Fruit fly (Drosophila melanogaster) whole organism, embryonic: ENCODE data around the gene THADA.
A peak's percentile ranks its signal among the peaks of the same experiment; 100 is the strongest.

Experiments
- BEAF-32 ChIP-seq: fragments of 200-800 bp; sonication (Bioruptor generic); optimal IDR thresholded peaks from 3 replicates; lab custom pipeline; 2017; ENCODE audit warnings: missing biosample characterization, missing genetic modification characterization, mild to moderate bottlenecking, moderate library complexity, missing genetic modification reagents
- CG10654 ChIP-seq: fragments of 200-800 bp; sonication (Bioruptor generic); optimal IDR thresholded peaks from 2 replicates; lab custom pipeline; 2016; ENCODE audit warnings: missing biosample characterization, missing genetic modification characterization
- CG12219 ChIP-seq: fragments of 200-800 bp; sonication (Bioruptor generic); optimal IDR thresholded peaks from 3 replicates; lab custom pipeline; 2018; ENCODE audit warnings: missing biosample characterization, mild to moderate bottlenecking, missing genetic modification characterization
- CG13287 ChIP-seq: fragments of 200-800 bp; sonication (Bioruptor generic); IDR thresholded peaks from 2 replicates; pipeline ENCODE4 v1.3.6; 2022; ENCODE audit warnings: missing biosample characterization, missing genetic modification characterization; ENCODE audit not compliant: partially characterized antibody
- CG14441 ChIP-seq: fragments of 200-800 bp; sonication (Bioruptor generic); IDR thresholded peaks from 2 replicates; pipeline ENCODE4 v1.3.6; 2022; ENCODE audit warnings: missing biosample characterization, missing genetic modification characterization
- CG17328 ChIP-seq: fragments of 200-800 bp; sonication (Bioruptor generic); IDR thresholded peaks from 2 replicates; pipeline ENCODE4 v1.3.6; 2022; ENCODE audit warnings: missing biosample characterization, missing genetic modification characterization
- CG18476 ChIP-seq: fragments of 200-800 bp; sonication (Bioruptor generic); optimal IDR thresholded peaks from 2 replicates; lab custom pipeline; 2016; ENCODE audit warnings: missing biosample characterization, mild to moderate bottlenecking, missing genetic modification characterization
- CG30403 ChIP-seq: fragments of 200-800 bp; sonication (Bioruptor generic); optimal IDR thresholded peaks from 3 replicates; lab custom pipeline; 2016; ENCODE audit warnings: missing biosample characterization, missing genetic modification characterization
- CG31365 ChIP-seq: fragments of 200-800 bp; sonication (Bioruptor generic); optimal IDR thresholded peaks from 2 replicates; lab custom pipeline; 2018; ENCODE audit warnings: missing biosample characterization, mild to moderate bottlenecking, missing genetic modification characterization
- CG31388 ChIP-seq: fragments of 200-800 bp; sonication (Bioruptor generic); optimal IDR thresholded peaks from 2 replicates; lab custom pipeline; 2016; ENCODE audit warnings: missing biosample characterization, missing genetic modification characterization
- CG31441 ChIP-seq: fragments of 200-800 bp; sonication (Bioruptor generic); IDR thresholded peaks from 2 replicates; pipeline ENCODE4 v1.3.6; 2022; ENCODE audit warnings: missing biosample characterization, missing genetic modification characterization
- CG33557 ChIP-seq: fragments of 200-800 bp; sonication (Bioruptor generic); optimal IDR thresholded peaks from 2 replicates; lab custom pipeline; 2019; ENCODE audit warnings: missing biosample characterization, mild to moderate bottlenecking, missing genetic modification characterization, moderate library complexity
- CG6765 ChIP-seq: fragments of 200-800 bp; sonication (Bioruptor generic); optimal IDR thresholded peaks from 3 replicates; lab custom pipeline; 2017; ENCODE audit warnings: missing biosample characterization, mild to moderate bottlenecking, missing genetic modification characterization
- CG6813 ChIP-seq: fragments of 200-800 bp; sonication (Bioruptor generic); optimal IDR thresholded peaks from 2 replicates; lab custom pipeline; 2017; ENCODE audit warnings: missing biosample characterization, missing genetic modification characterization, mild to moderate bottlenecking, moderate library complexity, missing genetic modification reagents
- CG7745 ChIP-seq: fragments of 200-800 bp; sonication (Bioruptor generic); optimal IDR thresholded peaks from 2 replicates; lab custom pipeline; 2018; ENCODE audit warnings: missing biosample characterization, mild to moderate bottlenecking, missing genetic modification characterization, moderate library complexity
- CG7928 ChIP-seq: fragments of 200-800 bp; sonication (Bioruptor generic); optimal IDR thresholded peaks from 2 replicates; lab custom pipeline; 2017; ENCODE audit warnings: missing biosample characterization, mild to moderate bottlenecking, missing genetic modification characterization
- CG7987 ChIP-seq: fragments of 200-800 bp; sonication (Bioruptor generic); optimal IDR thresholded peaks from 2 replicates; lab custom pipeline; 2018; ENCODE audit warnings: missing biosample characterization, mild to moderate bottlenecking, missing genetic modification characterization, moderate library complexity
- CoRest ChIP-seq: fragments of 200-800 bp; sonication (Bioruptor generic); optimal IDR thresholded peaks from 3 replicates; lab custom pipeline; 2018; ENCODE audit warnings: missing biosample characterization, mild to moderate bottlenecking, missing genetic modification characterization, moderate library complexity
- D19A ChIP-seq: fragments of 200-800 bp; optimal IDR thresholded peaks from 3 replicates; lab custom pipeline; 2019; ENCODE audit warnings: missing biosample characterization, mild to moderate bottlenecking, missing genetic modification characterization, moderate library complexity
- Dfd ChIP-seq, 2 experiments: fragments of >200 bp; optimal IDR thresholded peaks; 2 replicates each; lab custom pipeline; 2017; ENCODE audit warnings: missing biosample characterization in 2 of 2, missing genetic modification characterization in 2 of 2
- Doc2 ChIP-seq: fragments of 200-800 bp; sonication (Bioruptor generic); IDR thresholded peaks from 2 replicates; pipeline ENCODE4 v1.3.6; 2022; ENCODE audit warnings: missing biosample characterization, missing genetic modification characterization
- Dref ChIP-seq: fragments of 200-800 bp; sonication (Bioruptor generic); IDR thresholded peaks from 2 replicates; pipeline ENCODE4 v1.3.6; 2022; ENCODE audit warnings: missing biosample characterization, missing genetic modification characterization
- HLH3B ChIP-seq: fragments of 200-800 bp; sonication (Bioruptor generic); IDR thresholded peaks from 2 replicates; pipeline ENCODE4 v1.3.6; 2022; ENCODE audit warnings: missing biosample characterization, missing genetic modification characterization
- HLH4C ChIP-seq: fragments of 200-800 bp; sonication (Bioruptor generic); IDR thresholded peaks from 3 replicates; pipeline ENCODE4 v1.3.6; 2022; ENCODE audit warnings: missing biosample characterization, missing genetic modification characterization; ENCODE audit not compliant: partially characterized antibody
- HLH54F ChIP-seq: fragments of 200-800 bp; sonication (Bioruptor generic); optimal IDR thresholded peaks from 3 replicates; lab custom pipeline; 2016; ENCODE audit warnings: missing biosample characterization, missing genetic modification characterization
- Hmr ChIP-seq: fragments of 200-800 bp; sonication (Bioruptor generic); optimal IDR thresholded peaks from 3 replicates; lab custom pipeline; 2017; ENCODE audit warnings: mild to moderate bottlenecking, missing biosample characterization, missing genetic modification reagents, missing genetic modification characterization
- Hr78 ChIP-seq, 2 experiments: fragments of 200-800 bp in 1 of 2; fragments of >200 bp in 1 of 2; sonication (Bioruptor generic) in 1 of 2; optimal IDR thresholded peaks; 2 replicates each; lab custom pipeline; 2017 to 2019; ENCODE audit warnings: missing biosample characterization in 2 of 2, missing genetic modification characterization in 2 of 2, mild to moderate bottlenecking in 1 of 2, moderate library complexity in 1 of 2
- Med ChIP-seq: fragments of 200-800 bp; sonication (Bioruptor generic); peaks from one replicate; lab custom pipeline; 2016; ENCODE audit warnings: missing biosample characterization, missing genetic modification characterization, mild to moderate bottlenecking, inconsistent platforms, moderate library complexity
- Oaz ChIP-seq: fragments of 200-800 bp; sonication (Bioruptor generic); IDR thresholded peaks from 2 replicates; pipeline ENCODE4 v1.3.6; 2022; ENCODE audit warnings: missing biosample characterization, missing genetic modification characterization
- PHDP ChIP-seq: fragments of 200-800 bp; sonication (Bioruptor generic); optimal IDR thresholded peaks from 3 replicates; lab custom pipeline; 2018; ENCODE audit warnings: missing biosample characterization, mild to moderate bottlenecking, missing genetic modification characterization, moderate library complexity
- Sox102F ChIP-seq: fragments of 200-800 bp; sonication (Bioruptor generic); optimal IDR thresholded peaks from 2 replicates; lab custom pipeline; 2018; ENCODE audit warnings: missing biosample characterization, mild to moderate bottlenecking, missing genetic modification characterization, moderate library complexity
- Vsx1 ChIP-seq: fragments of 200-800 bp; sonication (Bioruptor generic); optimal IDR thresholded peaks from 2 replicates; lab custom pipeline; 2017; ENCODE audit warnings: missing biosample characterization, mild to moderate bottlenecking, missing genetic modification characterization, missing genetic modification reagents
- bab2 ChIP-seq: fragments of 200-800 bp; sonication (Bioruptor generic); optimal IDR thresholded peaks from 2 replicates; lab custom pipeline; 2016; ENCODE audit warnings: missing biosample characterization, missing genetic modification characterization
- bbx ChIP-seq: fragments of 200-800 bp; sonication (Bioruptor generic); IDR thresholded peaks from 2 replicates; pipeline ENCODE4 v1.3.6; 2022; ENCODE audit warnings: missing biosample characterization, missing genetic modification characterization; ENCODE audit not compliant: partially characterized antibody
- chn ChIP-seq: fragments of 200-800 bp; sonication (Bioruptor generic); optimal IDR thresholded peaks from 2 replicates; lab custom pipeline; 2016; ENCODE audit warnings: missing biosample characterization, missing genetic modification characterization
- corto ChIP-seq: fragments of 200-800 bp; sonication (Bioruptor generic); optimal IDR thresholded peaks from 2 replicates; lab custom pipeline; 2016; ENCODE audit warnings: missing biosample characterization, mild to moderate bottlenecking, missing genetic modification characterization, moderate library complexity
- eve ChIP-seq, 2 experiments: fragments of >200 bp; optimal IDR thresholded peaks; 2 replicates each; lab custom pipeline; 2017; ENCODE audit warnings: missing biosample characterization in 2 of 2, missing genetic modification characterization in 2 of 2
- fu2 ChIP-seq: fragments of 200-800 bp; sonication (Bioruptor generic); optimal IDR thresholded peaks from 2 replicates; lab custom pipeline; 2016; ENCODE audit warnings: missing biosample characterization, missing genetic modification characterization
- jumu ChIP-seq: fragments of 200-800 bp; sonication (Bioruptor generic); optimal IDR thresholded peaks from 3 replicates; lab custom pipeline; 2016; ENCODE audit warnings: missing biosample characterization, missing genetic modification characterization
- kni ChIP-seq: fragments of 200-800 bp; sonication (Bioruptor generic); optimal IDR thresholded peaks from 3 replicates; lab custom pipeline; 2017; ENCODE audit warnings: mild to moderate bottlenecking, missing biosample characterization, missing genetic modification reagents, missing genetic modification characterization
- knrl ChIP-seq: fragments of 200-800 bp; sonication (Bioruptor generic); IDR thresholded peaks from 3 replicates; pipeline ENCODE4 v1.3.6; 2022; ENCODE audit warnings: missing biosample characterization, missing genetic modification characterization; ENCODE audit not compliant: partially characterized antibody
- lilli ChIP-seq: fragments of 200-800 bp; sonication (Bioruptor generic); optimal IDR thresholded peaks from 3 replicates; lab custom pipeline; 2016; ENCODE audit warnings: missing biosample characterization, missing genetic modification characterization
- odd ChIP-seq: fragments of 200-800 bp; sonication (Bioruptor generic); optimal IDR thresholded peaks from 2 replicates; lab custom pipeline; 2017; ENCODE audit warnings: missing biosample characterization, mild to moderate bottlenecking, missing genetic modification characterization
- pzg ChIP-seq: fragments of 200-800 bp; sonication (Bioruptor generic); optimal IDR thresholded peaks from 3 replicates; lab custom pipeline; 2018; ENCODE audit warnings: missing biosample characterization, mild to moderate bottlenecking, missing genetic modification characterization, moderate library complexity
- run ChIP-seq: fragments of 200-800 bp; sonication (Bioruptor generic); optimal IDR thresholded peaks from 3 replicates; lab custom pipeline; 2018; ENCODE audit warnings: missing biosample characterization, mild to moderate bottlenecking, missing genetic modification characterization
- sisA ChIP-seq: fragments of 200-800 bp; sonication (Bioruptor generic); IDR thresholded peaks from 2 replicates; pipeline ENCODE4 v1.3.6; 2022; ENCODE audit warnings: missing biosample characterization, missing genetic modification characterization
- tap ChIP-seq: fragments of 200-800 bp; optimal IDR thresholded peaks from 3 replicates; lab custom pipeline; 2019; ENCODE audit warnings: missing biosample characterization, mild to moderate bottlenecking, missing genetic modification characterization, moderate library complexity
- toy ChIP-seq: fragments of 200-800 bp; sonication (Bioruptor generic); IDR thresholded peaks from 2 replicates; pipeline ENCODE4 v1.3.6; 2022; ENCODE audit warnings: missing biosample characterization, missing genetic modification characterization
- tup ChIP-seq: fragments of 200-800 bp; sonication (Bioruptor generic); optimal IDR thresholded peaks from 2 replicates; lab custom pipeline; 2016; ENCODE audit warnings: missing biosample characterization, mild to moderate bottlenecking, missing genetic modification characterization, moderate library complexity

THADA gene

dm6 chrX:19865389-19866144 lies at the start of gene THADA (continued):
- TF ChIP-seq Hr78 (GFP tag; optimal IDR thresholded peaks at IDR 0.05; lab: Kevin White, UChicago): no peak
- TF ChIP-seq CG31441 (GFP tag; lab: Robert Waterston, UW): no peak
- TF ChIP-seq PHDP (tag; lab: Kevin White, UChicago): no peak
- TF ChIP-seq CG13287: peak; percentile 93
- no peak for TF ChIP-seq Vsx1 (GFP tag; lab: Kevin White, UChicago)
- no peak for TF ChIP-seq Oaz (GFP tag; lab: Robert Waterston, UW)
- TF ChIP-seq CG17328 (GFP tag; lab: Robert Waterston, UW): no peak
- TF ChIP-seq pzg (GFP tag; lab: Kevin White, UChicago): peak; percentile 98
- peak; percentile 70 for TF ChIP-seq CG30403 (GFP tag; lab: Kevin White, UChicago)
- no peak for TF ChIP-seq CG33557 (GFP tag; lab: Kevin White, UChicago)
- 0 out of 2 replicates have a peak, but pooled peaks have one; percentile 23 for TF ChIP-seq CG14441
- no peak for TF ChIP-seq CG12219 (GFP tag; lab: Kevin White, UChicago)
- peak; percentile 42 for TF ChIP-seq CG18476 (GFP tag; lab: Kevin White, UChicago)
- TF ChIP-seq HLH3B (GFP tag; lab: Robert Waterston, UW): no peak
- TF ChIP-seq bab2 (GFP tag; lab: Kevin White, UChicago): no peak
- peak; percentile 74 for TF ChIP-seq lilli (GFP tag; lab: Kevin White, UChicago)
- peak; percentile 88 for TF ChIP-seq Dref (GFP tag; lab: Robert Waterston, UW)
- TF ChIP-seq odd: no peak
- TF ChIP-seq Sox102F (GFP tag; lab: Kevin White, UChicago): no peak
- no peak for TF ChIP-seq CG10654 (GFP tag; lab: Kevin White, UChicago)
- no peak for TF ChIP-seq run (tag; lab: Kevin White, UChicago)
- TF ChIP-seq Hmr (GFP tag; lab: Kevin White, UChicago): peak; percentile 69
- no peak for TF ChIP-seq CG6813 (GFP tag; lab: Kevin White, UChicago)
- TF ChIP-seq Med: peak; percentile 94
- TF ChIP-seq CG7745 (tag; lab: Kevin White, UChicago): no peak
- TF ChIP-seq fu2 (GFP tag; lab: Kevin White, UChicago): no peak
- TF ChIP-seq bbx (GFP tag; lab: Robert Waterston, UW): peak; percentile 97
- peak; percentile 31 for TF ChIP-seq HLH54F (GFP tag; lab: Kevin White, UChicago)
- peak; percentile 99 for TF ChIP-seq knrl (GFP tag; lab: Robert Waterston, UW)
- TF ChIP-seq tup (GFP tag; lab: Kevin White, UChicago): no peak
- TF ChIP-seq Doc2 (GFP tag; lab: Robert Waterston, UW): no peak
- no peak for TF ChIP-seq toy (GFP tag; lab: Robert Waterston, UW)
- TF ChIP-seq eve (GFP tag; optimal IDR thresholded peaks at IDR 0.05; lab: Kevin White, UChicago): no peak
- no peak for TF ChIP-seq chn (GFP tag; lab: Kevin White, UChicago)
- TF ChIP-seq CoRest: peak; percentile 44
- no peak for TF ChIP-seq CG31365 (tag; lab: Kevin White, UChicago)
- peak; percentile 81 for TF ChIP-seq HLH4C (GFP tag; lab: Robert Waterston, UW)
- TF ChIP-seq tap (tag; lab: Kevin White, UChicago): no peak
- TF ChIP-seq CG7987 (GFP tag; lab: Kevin White, UChicago): no peak
- peak; percentile 9 for TF ChIP-seq CG6765 (GFP tag; lab: Kevin White, UChicago)
- no peak for TF ChIP-seq D19A (tag; lab: Kevin White, UChicago)
- TF ChIP-seq Dfd (GFP tag; optimal IDR thresholded peaks at IDR 0.05; lab: Kevin White, UChicago): no peak
- TF ChIP-seq jumu (GFP tag; lab: Kevin White, UChicago): peak; percentile 56
- peak; percentile 98 for TF ChIP-seq BEAF-32 (GFP tag; lab: Kevin White, UChicago)
- TF ChIP-seq sisA (GFP tag; lab: Robert Waterston, UW): no peak
- no peak for TF ChIP-seq CG31388 (GFP tag; lab: Kevin White, UChicago)
- TF ChIP-seq kni: no peak
- TF ChIP-seq corto: no peak
- no peak for TF ChIP-seq CG7928
